Worm (Caenorhabditis elegans): Measurements from ENCODE around the gene msp-76.
A peak's percentile ranks its signal among the peaks of the same experiment; 100 is the strongest.

msp-76 gene

ce11 chrIV:9648682-9649081 is 40.1 kb upstream of the msp-76 start, which contains the start of gene srm-3:
srm-3 (plus strand) TSS chrIV:9648982.
- TF ChIP-seq nhr-85 (tag) (no peak), lin-15B (tag; optimal IDR thresholded peaks at IDR 0.05) (no peak), irx-1 (tag; optimal IDR thresholded peaks at IDR 0.05) (no peak)

ce11 chrIV:9651234-9651633 is 37.6 kb upstream of the msp-76 start, which contains the start of gene chca-1:
chca-1 (plus strand) TSS chrIV:9651394.
- TF ChIP-seq nhr-71 (tag; optimal IDR thresholded peaks at IDR 0.05) (peak; percentile 36), ceh-8 (GFP tag; optimal IDR thresholded peaks at IDR 0.05) (no peak), aly-2 (tag; optimal IDR thresholded peaks at IDR 0.05) (no peak), nhr-20 (tag; optimal IDR thresholded peaks at IDR 0.05) (peak; percentile 2), lin-35 (GFP tag; optimal IDR thresholded peaks at IDR 0.05) (no peak), nhr-90 (tag; optimal IDR thresholded peaks at IDR 0.05; ENCODE audit: poor library complexity) (peak; percentile 14), unc-62 (GFP tag; optimal IDR thresholded peaks at IDR 0.05) (no peak), tbx-2 (tag; optimal IDR thresholded peaks at IDR 0.05) (no peak), elt-2 (tag; optimal IDR thresholded peaks at IDR 0.05) (peak; percentile 94), nhr-76 (tag; optimal IDR thresholded peaks at IDR 0.05) (no peak), nhr-237 (tag; optimal IDR thresholded peaks at IDR 0.05) (no peak), tlp-1 (tag; optimal IDR thresholded peaks at IDR 0.05) (peak; percentile 79), pag-3 (tag; optimal IDR thresholded peaks at IDR 0.05; ENCODE audit: borderline replicate concordance, insufficient read depth) (no peak), lin-15B (tag; optimal IDR thresholded peaks at IDR 0.05) (no peak), zip-4 (GFP tag; optimal IDR thresholded peaks at IDR 0.05) (no peak), unc-130 (tag; optimal IDR thresholded peaks at IDR 0.05) (no peak)

ce11 chrIV:9653184-9653583 is 35.6 kb upstream of the msp-76 start, which contains the start of gene F58G6.3:
F58G6.3 (plus strand) TSS chrIV:9653535.
- no peak for TF ChIP-seq zag-1 (tag; optimal IDR thresholded peaks at IDR 0.05)
- no peak for TF ChIP-seq snpc-4 (tag; optimal IDR thresholded peaks at IDR 0.05)
- TF ChIP-seq mef-2 (tag; optimal IDR thresholded peaks at IDR 0.05) = no peak

- TF ChIP-seq sox-4 (tag; optimal IDR thresholded peaks at IDR 0.05) = no peak
- no peak for TF ChIP-seq fkh-8 (tag; optimal IDR thresholded peaks at IDR 0.05)
- TF ChIP-seq fkh-10 (GFP tag; optimal IDR thresholded peaks at IDR 0.05) = no peak
- no peak for TF ChIP-seq nhr-19 (GFP tag; conservative IDR thresholded peaks at IDR 0.05)
- TF ChIP-seq unc-62 (GFP tag; optimal IDR thresholded peaks at IDR 0.05) = no peak
- no peak for TF ChIP-seq skn-1 (tag; optimal IDR thresholded peaks at IDR 0.05)
- TF ChIP-seq lin-39 (tag; optimal IDR thresholded peaks at IDR 0.05) = no peak
- TF ChIP-seq rnt-1 (tag; optimal IDR thresholded peaks at IDR 0.05) = no peak
- no peak for TF ChIP-seq blmp-1 (tag; optimal IDR thresholded peaks at IDR 0.05)
Observed at ce11 chrIV:9654017-9654416, 34.8 kb upstream of the msp-76 start, which contains the start of gene F58G6.7. F58G6.7 (plus strand) TSS chrIV:9654317.

ce11 chrIV:9655556-9655955 is 33.3 kb upstream of the msp-76 start:
- no peak for TF ChIP-seq nhr-47 (tag; optimal IDR thresholded peaks at IDR 0.05)
- peak; percentile 22 for TF ChIP-seq lin-14 (GFP tag; optimal IDR thresholded peaks at IDR 0.05)

ce11 chrIV:9657753-9658152 is 31.1 kb upstream of the msp-76 start, which contains the start of gene acc-1:
acc-1 (plus strand) TSS chrIV:9658053.
- TF ChIP-seq swsn-7 (tag; optimal IDR thresholded peaks at IDR 0.05) (no peak), unc-30 (tag; optimal IDR thresholded peaks at IDR 0.05) (no peak), snu-23 (GFP tag; optimal IDR thresholded peaks at IDR 0.05) (no peak), ces-1 (GFP tag; optimal IDR thresholded peaks at IDR 0.05) (no peak), lin-15B (tag; optimal IDR thresholded peaks at IDR 0.05) (no peak), hpl-2 (GFP tag; optimal IDR thresholded peaks at IDR 0.05) (no peak), ceh-8 (GFP tag; optimal IDR thresholded peaks at IDR 0.05) (no peak), dsc-1 (tag; optimal IDR thresholded peaks at IDR 0.05) (no peak), lir-3 (tag; optimal IDR thresholded peaks at IDR 0.05; ENCODE audit: poor library complexity) (no peak), nhr-71 (tag; optimal IDR thresholded peaks at IDR 0.05) (no peak), nhr-90 (tag; optimal IDR thresholded peaks at IDR 0.05; ENCODE audit: poor library complexity) (no peak), nhr-12 (tag; optimal IDR thresholded peaks at IDR 0.05) (no peak), alr-1 (tag; optimal IDR thresholded peaks at IDR 0.05; ENCODE audit: borderline replicate concordance) (no peak), nhr-85 (tag) (no peak), rnt-1 (tag; optimal IDR thresholded peaks at IDR 0.05) (no peak), sox-4 (tag; optimal IDR thresholded peaks at IDR 0.05) (no peak)
